Worm (Caenorhabditis elegans): ENCODE data around the gene Y59H11AR.3.

The Y59H11AR.3 gene

DNA sequence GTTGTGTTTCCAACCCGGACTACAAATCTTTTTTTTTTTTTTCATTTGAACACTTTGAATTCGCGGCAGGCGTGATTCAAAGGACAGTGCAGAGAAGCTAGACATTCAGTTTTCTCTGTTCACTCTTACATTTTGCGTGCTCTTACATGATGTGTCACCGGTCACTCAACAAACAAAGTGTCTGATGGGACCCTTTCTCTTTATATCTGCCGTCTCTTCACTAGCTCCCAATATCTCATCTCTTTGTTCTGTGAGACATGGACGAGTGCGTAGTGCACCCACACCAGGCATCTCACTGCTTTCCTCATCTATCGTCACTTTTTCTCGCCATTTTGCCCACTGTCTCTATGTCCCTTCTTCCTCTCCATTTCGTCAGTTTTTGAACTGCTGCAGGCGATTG lies 8.2 kb downstream of the Y59H11AR.3 start (continued):
- TF ChIP-seq T26A8.4 (GFP tag; IDR thresholded peaks at IDR 0.05) (no peak), dve-1 (tag; optimal IDR thresholded peaks at IDR 0.05; ENCODE audit: insufficient read depth) (peak; percentile 33), rbr-2 (tag; optimal IDR thresholded peaks at IDR 0.05) (peak; percentile 71), nhr-28 (tag; optimal IDR thresholded peaks at IDR 0.05) (peak; percentile 55), ceh-32 (tag; optimal IDR thresholded peaks at IDR 0.05; ENCODE audit: poor library complexity) (no peak), ctbp-1 (GFP tag; IDR thresholded peaks at IDR 0.05) (no peak), unc-62 (GFP tag; optimal IDR thresholded peaks at IDR 0.05 in 1 of 2) (peak in 1 of 2 experiments; percentile 84), unc-62 (tag; optimal IDR thresholded peaks at IDR 0.05) (peak; percentile 48), unc-130 (GFP tag; optimal IDR thresholded peaks at IDR 0.05) (no peak), fkh-10 (GFP tag; optimal IDR thresholded peaks at IDR 0.05) (no peak), skn-1 (tag; optimal IDR thresholded peaks at IDR 0.05) (no peak), daf-19 (GFP tag; conservative IDR thresholded peaks at IDR 0.05) (no peak), ZK337.2 (GFP tag; IDR thresholded peaks at IDR 0.05) (peak; percentile 54; the same call in 1 of the 2 replicates), daf-8 (GFP tag; IDR thresholded peaks at IDR 0.05) (no peak), hlh-30 (tag; optimal IDR thresholded peaks at IDR 0.05; ENCODE audit: insufficient read depth) (peak; percentile 50), mxl-2 (GFP tag; conservative IDR thresholded peaks at IDR 0.05) (no peak), F26F4.8 (GFP tag; conservative IDR thresholded peaks at IDR 0.05) (no peak), lin-38 (GFP tag; IDR thresholded peaks at IDR 0.05) (no peak), nhr-25 (tag; optimal IDR thresholded peaks at IDR 0.05; ENCODE audit: borderline replicate concordance, insufficient read depth) (peak; percentile 9), daf-12 (tag; optimal IDR thresholded peaks at IDR 0.05) (no peak), nhr-6 (tag; optimal IDR thresholded peaks at IDR 0.05) (peak; percentile 10), lir-3 (tag; optimal IDR thresholded peaks at IDR 0.05) (no peak), lin-29 (GFP tag; IDR thresholded peaks at IDR 0.05) (no peak), hmg-1.1 (GFP tag; IDR thresholded peaks at IDR 0.05) (no peak; the same call in 1 of the 2 replicates), tag-97 (GFP tag; IDR thresholded peaks at IDR 0.05) (no peak), cey-2 (tag; optimal IDR thresholded peaks at IDR 0.05; ENCODE audit: borderline replicate concordance, insufficient read depth) (no peak), spr-1 (tag; optimal IDR thresholded peaks at IDR 0.05) (no peak), nhr-76 (tag; optimal IDR thresholded peaks at IDR 0.05) (no peak), fos-1 (tag; optimal IDR thresholded peaks at IDR 0.05) (no peak), mdt-29 (GFP tag; IDR thresholded peaks at IDR 0.05) (no peak), tra-1 (GFP tag; IDR thresholded peaks at IDR 0.05) (no peak), mes-2 (tag; optimal IDR thresholded peaks at IDR 0.05; ENCODE audit: poor library complexity, severe bottlenecking) (no peak), nhr-102 (tag; optimal IDR thresholded peaks at IDR 0.05) (peak; percentile 21), ceh-20 (GFP tag; IDR thresholded peaks at IDR 0.05) (no peak), vab-7 (GFP tag; IDR thresholded peaks at IDR 0.05) (0 out of 2 replicates have a peak, but pooled peaks have one; percentile 31), F10B5.3 (tag; optimal IDR thresholded peaks at IDR 0.05) (no peak), F49E8.2 (tag; optimal IDR thresholded peaks at IDR 0.05; ENCODE audit: borderline replicate concordance) (no peak), egl-27 (tag; optimal IDR thresholded peaks at IDR 0.05) (no peak), zfp-3 (GFP tag; conservative IDR thresholded peaks at IDR 0.05) (no peak), F44E2.7 (GFP tag; IDR thresholded peaks at IDR 0.05) (no peak), spr-3 (GFP tag; optimal IDR thresholded peaks at IDR 0.05) (no peak), nhr-111 (GFP tag; optimal IDR thresholded peaks at IDR 0.05) (no peak), F37D6.2 (tag; optimal IDR thresholded peaks at IDR 0.05) (no peak), T20F7.1 (GFP tag; optimal IDR thresholded peaks at IDR 0.05) (no peak), hif-1 (tag; optimal IDR thresholded peaks at IDR 0.05) (peak in 1 of 2 experiments; percentile 23), lsy-2 (tag; optimal IDR thresholded peaks at IDR 0.05) (peak; percentile 30 to 51), nhr-237 (tag; optimal IDR thresholded peaks at IDR 0.05) (no peak), ZK546.5 (tag; optimal IDR thresholded peaks at IDR 0.05) (no peak), zip-2 (tag; optimal IDR thresholded peaks at IDR 0.05) (no peak), php-3 (GFP tag; IDR thresholded peaks at IDR 0.05) (0 out of 2 replicates have a peak, but pooled peaks have one; percentile 12), unc-39 (tag; optimal IDR thresholded peaks at IDR 0.05) (no peak)
